Fruit fly (Drosophila melanogaster): ENCODE data around the gene amrt.

DNA sequence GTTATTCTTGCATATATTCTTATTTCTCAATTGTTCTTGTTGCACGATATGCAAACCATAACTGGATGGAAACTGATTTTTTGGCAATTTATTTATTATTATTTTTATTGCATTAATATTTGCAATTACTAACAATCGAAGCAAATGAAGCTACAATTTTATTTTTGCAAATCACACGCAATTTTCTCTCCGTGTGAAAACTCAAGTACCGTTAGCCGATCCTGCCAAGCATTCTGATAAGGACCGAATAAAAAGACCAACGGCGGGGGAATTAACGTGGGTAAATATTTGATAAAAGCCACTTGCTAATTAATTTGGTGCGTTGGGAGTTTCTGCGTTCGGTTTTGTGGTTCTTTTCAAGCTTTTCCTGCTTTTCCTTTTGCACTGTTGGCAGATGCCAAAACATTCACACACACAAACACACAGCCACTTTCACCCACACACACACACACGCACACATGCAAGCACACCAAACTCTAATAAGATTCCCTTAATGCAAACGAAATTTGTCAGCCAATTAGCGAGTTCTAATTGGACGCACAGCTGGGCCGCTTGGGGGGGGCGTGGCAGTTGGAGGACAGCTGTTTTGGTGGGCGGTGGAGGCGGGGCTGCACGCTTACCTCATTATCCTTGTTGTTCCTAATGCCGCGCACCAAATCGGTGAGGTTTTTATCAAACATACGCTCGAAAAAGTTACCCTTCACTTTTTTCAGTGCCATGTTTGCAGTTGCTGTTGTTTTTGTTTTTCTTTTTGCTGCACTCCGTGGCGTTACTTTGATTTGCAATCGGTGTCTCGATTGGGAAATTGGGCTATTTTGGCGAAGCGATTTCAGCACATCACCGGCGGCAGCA, 46.7 kb upstream of the amrt start:
- no peak for TF ChIP-seq Clk (GFP tag; optimal IDR thresholded peaks at IDR 0.05)
- TF ChIP-seq CG14711 (tag; optimal IDR thresholded peaks at IDR 0.05), result no peak
- TF ChIP-seq bab1 (GFP tag; optimal IDR thresholded peaks at IDR 0.05), result no peak
- no peak for TF ChIP-seq Hr96 (GFP tag; optimal IDR thresholded peaks at IDR 0.05)
- no peak for TF ChIP-seq CG12768 (GFP tag; optimal IDR thresholded peaks at IDR 0.05)
- peak; percentile 84 for TF ChIP-seq kay (GFP tag; ENCODE audit: borderline replicate concordance)

Data from whole organism, adult.